Worm (Caenorhabditis elegans) whole organism, L2 larva: Measurements from ENCODE around the gene rbm-39.

Experiments used
- C34F6.9 ChIP-seq: fragments of 150-350 bp; optimal IDR thresholded peaks from 2 replicates; lab custom pipeline; 2014; ENCODE audit warnings: missing biosample characterization, missing genetic modification characterization
- F13H6.1 ChIP-seq: sonication (generic microtip); optimal IDR thresholded peaks from 2 replicates; lab custom pipeline; 2016; ENCODE audit warnings: missing genetic modification characterization, missing compliant biosample characterization
- alr-1 ChIP-seq: fragments of 150-350 bp; optimal IDR thresholded peaks from 2 replicates; lab custom pipeline; 2014; ENCODE audit warnings: missing biosample characterization, missing genetic modification characterization
- ama-1 ChIP-seq: fragments of 150-350 bp; optimal IDR thresholded peaks from 2 replicates; lab custom pipeline; 2018; ENCODE audit warnings: inconsistent platforms
- ceh-16 ChIP-seq: fragments of 150-350 bp; optimal IDR thresholded peaks from 2 replicates; lab custom pipeline; 2014; ENCODE audit warnings: missing biosample characterization, missing genetic modification characterization
- crh-2 ChIP-seq: sonication (generic microtip); optimal IDR thresholded peaks from 2 replicates; lab custom pipeline; 2017; ENCODE audit warnings: missing biosample characterization, missing genetic modification characterization
- dmd-4 ChIP-seq: sonication (generic microtip); optimal IDR thresholded peaks from 2 replicates; lab custom pipeline; 2017; ENCODE audit warnings: missing biosample characterization, missing genetic modification characterization
- egl-27 ChIP-seq: sonication (generic microtip); optimal IDR thresholded peaks from 3 replicates; lab custom pipeline; 2017; ENCODE audit warnings: missing biosample characterization, missing genetic modification reagents, missing genetic modification characterization
- fos-1 ChIP-seq: fragments of 150-350 bp; optimal IDR thresholded peaks from 2 replicates; lab custom pipeline; 2014; ENCODE audit warnings: missing biosample characterization, missing genetic modification characterization
- gmeb-1 ChIP-seq: fragments of 150-350 bp; optimal IDR thresholded peaks from 2 replicates; lab custom pipeline; 2014; ENCODE audit warnings: missing biosample characterization, missing genetic modification characterization
- lin-39 ChIP-seq: fragments of 150-350 bp; optimal IDR thresholded peaks from 2 replicates; lab custom pipeline; 2014; ENCODE audit warnings: missing biosample characterization, missing genetic modification reagents, missing genetic modification characterization
- lsy-2 ChIP-seq, 2 experiments: fragments of 150-350 bp in 1 of 2; sonication (generic microtip) in 1 of 2; optimal IDR thresholded peaks; 2 replicates each; lab custom pipeline; 2014 to 2017; ENCODE audit warnings: missing biosample characterization in 2 of 2, missing genetic modification characterization in 2 of 2
- mab-5 ChIP-seq: fragments of 150-350 bp; optimal IDR thresholded peaks from 2 replicates; lab custom pipeline; 2014; ENCODE audit warnings: missing biosample characterization, missing genetic modification characterization
- mbf-1 ChIP-seq: sonication (generic microtip); optimal IDR thresholded peaks from 2 replicates; lab custom pipeline; 2017; ENCODE audit warnings: missing biosample characterization, missing genetic modification characterization
- nhr-129 ChIP-seq: fragments of 150-350 bp; optimal IDR thresholded peaks from 2 replicates; lab custom pipeline; 2014; ENCODE audit warnings: missing biosample characterization, missing genetic modification characterization
- nhr-21 ChIP-seq: fragments of 150-350 bp; optimal IDR thresholded peaks from 2 replicates; lab custom pipeline; 2014; ENCODE audit warnings: missing biosample characterization, missing genetic modification characterization
- nhr-23 ChIP-seq: fragments of 150-350 bp; optimal IDR thresholded peaks from 2 replicates; lab custom pipeline; 2014; ENCODE audit warnings: missing biosample characterization, missing genetic modification reagents, missing genetic modification characterization
- nhr-237 ChIP-seq: fragments of 150-350 bp; optimal IDR thresholded peaks from 2 replicates; lab custom pipeline; 2014; ENCODE audit warnings: missing biosample characterization, missing genetic modification characterization
- nhr-25 ChIP-seq: fragments of 150-350 bp; sonication (generic microtip); optimal IDR thresholded peaks from 3 replicates; lab custom pipeline; 2014; ENCODE audit warnings: missing biosample characterization, missing genetic modification characterization
- nhr-6 ChIP-seq: fragments of 150-350 bp; optimal IDR thresholded peaks from 2 replicates; lab custom pipeline; 2014; ENCODE audit warnings: missing biosample characterization, missing genetic modification characterization
- nhr-77 ChIP-seq: fragments of 150-350 bp; optimal IDR thresholded peaks from 2 replicates; lab custom pipeline; 2014; ENCODE audit warnings: missing biosample characterization, missing genetic modification characterization
- peb-1 ChIP-seq: fragments of 150-350 bp; optimal IDR thresholded peaks from 2 replicates; lab custom pipeline; 2014; ENCODE audit warnings: missing biosample characterization, missing genetic modification characterization
- sem-4 ChIP-seq: fragments of 150-350 bp; optimal IDR thresholded peaks from 2 replicates; lab custom pipeline; 2014; ENCODE audit warnings: missing biosample characterization, missing genetic modification reagents, missing genetic modification characterization
- skn-1 ChIP-seq: sonication (generic microtip); optimal IDR thresholded peaks from 2 replicates; lab custom pipeline; 2017; ENCODE audit warnings: missing biosample characterization, missing genetic modification characterization
- sma-3 ChIP-seq: sonication (generic microtip); optimal IDR thresholded peaks from 2 replicates; lab custom pipeline; 2016; ENCODE audit warnings: missing genetic modification reagents, missing genetic modification characterization, missing compliant biosample characterization
- sma-9 ChIP-seq, 2 experiments: fragments of 150-350 bp in 1 of 2; sonication (generic microtip) in 1 of 2; optimal IDR thresholded peaks; 2 replicates each; lab custom pipeline; 2014 to 2016; ENCODE audit warnings: missing genetic modification characterization in 2 of 2, mild to moderate bottlenecking in 1 of 2, missing biosample characterization in 1 of 2, missing compliant biosample characterization in 1 of 2, missing genetic modification reagents in 1 of 2, moderate library complexity in 1 of 2
- snpc-4 ChIP-seq: fragments of 150-350 bp; optimal IDR thresholded peaks from 2 replicates; lab custom pipeline; 2014; ENCODE audit warnings: missing biosample characterization, missing genetic modification characterization
- unc-39 ChIP-seq: fragments of 150-350 bp; optimal IDR thresholded peaks from 2 replicates; lab custom pipeline; 2014; ENCODE audit warnings: missing biosample characterization, missing genetic modification characterization
- unc-62 ChIP-seq: fragments of 150-350 bp; optimal IDR thresholded peaks from 2 replicates; lab custom pipeline; 2014; ENCODE audit warnings: missing biosample characterization, missing genetic modification reagents, missing genetic modification characterization
- zag-1 ChIP-seq: fragments of 150-350 bp; optimal IDR thresholded peaks from 2 replicates; lab custom pipeline; 2014; ENCODE audit warnings: missing biosample characterization, missing genetic modification characterization
- ztf-1 ChIP-seq: fragments of 200-800 bp; sonication (Bioruptor generic); conservative IDR thresholded peaks from 2 replicates; pipeline ENCODE4 v1.3.6; 2022; ENCODE audit warnings: missing genetic modification characterization, missing compliant biosample characterization
- ztf-11 ChIP-seq: sonication (generic microtip); optimal IDR thresholded peaks from 2 replicates; lab custom pipeline; 2017; ENCODE audit warnings: missing biosample characterization, missing genetic modification characterization
- ztf-4 ChIP-seq: fragments of 150-350 bp; optimal IDR thresholded peaks from 2 replicates; lab custom pipeline; 2014; ENCODE audit warnings: missing biosample characterization, missing genetic modification characterization

The rbm-39 gene

DNA sequence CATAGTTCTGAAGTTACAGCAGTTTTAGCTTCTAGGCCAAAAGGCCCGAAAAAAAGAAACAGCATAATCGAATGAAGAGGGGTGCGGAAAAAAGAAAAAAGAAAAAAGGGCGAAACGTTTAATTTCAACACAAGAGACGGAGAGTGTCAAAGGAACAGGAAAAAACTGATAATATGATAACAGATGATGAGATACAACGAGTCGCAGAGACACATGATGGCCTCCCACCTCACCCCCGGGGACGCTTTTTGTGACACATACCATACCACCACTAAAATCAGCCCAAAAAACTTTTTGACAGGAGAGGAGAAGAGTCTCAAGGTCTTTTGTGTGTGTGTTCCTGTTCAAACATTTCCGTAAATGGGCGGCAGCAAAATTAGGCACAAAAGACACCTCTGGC lies 22.7 kb downstream of the rbm-39 start:
- TF ChIP-seq mbf-1 (tag; lab: Kevin White, UChicago) (no peak), gmeb-1 (tag; lab: Kevin White, UChicago) (peak; percentile 20), lsy-2 (tag; optimal IDR thresholded peaks at IDR 0.05; lab: Kevin White, UChicago) (no peak), C34F6.9 (tag; lab: Kevin White, UChicago) (peak; percentile 5), crh-2 (tag; lab: Kevin White, UChicago) (peak; percentile 52), ama-1 (lab: Kevin White, UChicago) (no peak), nhr-25 (tag; lab: Kevin White, UChicago) (peak; percentile 19), ztf-1 (GFP tag; lab: Robert Waterston, UW) (no peak), skn-1 (tag; lab: Kevin White, UChicago) (no peak), peb-1 (tag; lab: Kevin White, UChicago) (no peak), sma-9 (GFP tag; optimal IDR thresholded peaks at IDR 0.05; lab: Kevin White, UChicago) (peak; percentile 3), sma-9 (tag; optimal IDR thresholded peaks at IDR 0.05; lab: Kevin White, UChicago) (no peak), fos-1 (tag; lab: Kevin White, UChicago) (peak; percentile 92), nhr-129 (no peak), unc-62 (GFP tag; lab: Kevin White, UChicago) (no peak), nhr-21 (tag; lab: Kevin White, UChicago) (no peak), nhr-237 (tag; lab: Kevin White, UChicago) (no peak)

DNA sequence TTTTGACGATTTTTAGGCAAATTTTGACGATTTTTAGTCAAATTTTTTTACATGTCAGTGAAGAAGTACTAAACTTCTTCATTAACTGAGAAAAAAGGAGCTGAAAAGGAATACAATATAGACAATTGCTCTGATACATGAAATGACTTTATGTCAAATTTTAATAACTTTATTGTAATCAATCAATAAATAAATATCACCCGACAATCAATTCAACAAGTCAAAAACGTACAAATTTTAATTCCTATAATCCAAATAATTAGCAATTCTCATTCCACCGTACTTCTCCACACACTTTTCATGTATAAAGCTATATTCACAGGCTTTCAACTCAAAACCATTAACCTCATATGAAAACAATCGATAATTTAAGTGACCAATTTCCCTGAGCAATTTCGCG lies 26.1 kb downstream of the rbm-39 start:
- TF ChIP-seq lsy-2 (tag; optimal IDR thresholded peaks at IDR 0.05; lab: Kevin White, UChicago) (no peak), nhr-129 (no peak), dmd-4 (tag; lab: Kevin White, UChicago) (no peak), sma-3 (GFP tag; lab: Kevin White, UChicago) (no peak), nhr-237 (tag; lab: Kevin White, UChicago) (no peak), lin-39 (tag; lab: Kevin White, UChicago) (no peak), ztf-11 (tag; lab: Kevin White, UChicago) (no peak), ztf-1 (GFP tag; lab: Robert Waterston, UW) (no peak), ceh-16 (tag; lab: Kevin White, UChicago) (no peak), nhr-23 (no peak), ztf-4 (tag; lab: Kevin White, UChicago) (no peak)

DNA sequence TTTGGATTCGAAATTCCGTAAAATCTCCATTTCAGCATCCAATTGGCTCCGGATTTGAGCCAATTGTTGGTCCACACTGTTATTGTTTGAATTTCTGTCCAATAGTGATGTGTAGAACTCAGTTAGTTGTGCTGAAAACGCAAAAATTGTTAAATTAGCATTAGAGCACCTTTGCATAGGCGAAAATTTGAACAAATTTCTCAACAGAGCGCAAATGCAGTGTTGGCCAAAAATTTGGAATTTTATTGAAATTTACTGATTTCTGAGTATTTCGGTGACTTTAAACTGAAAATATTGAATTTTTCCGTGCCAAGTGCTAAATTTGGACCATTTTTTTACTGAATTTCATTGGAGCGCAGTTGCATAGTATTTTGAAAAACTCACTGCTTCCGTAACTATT lies 28.1 kb downstream of the rbm-39 start:
- no peak for TF ChIP-seq nhr-25 (tag; lab: Kevin White, UChicago)
- no peak for TF ChIP-seq nhr-21 (tag; lab: Kevin White, UChicago)
- TF ChIP-seq skn-1 (tag; lab: Kevin White, UChicago): no peak
- TF ChIP-seq ztf-4 (tag; lab: Kevin White, UChicago): no peak
- TF ChIP-seq crh-2 (tag; lab: Kevin White, UChicago): no peak

DNA sequence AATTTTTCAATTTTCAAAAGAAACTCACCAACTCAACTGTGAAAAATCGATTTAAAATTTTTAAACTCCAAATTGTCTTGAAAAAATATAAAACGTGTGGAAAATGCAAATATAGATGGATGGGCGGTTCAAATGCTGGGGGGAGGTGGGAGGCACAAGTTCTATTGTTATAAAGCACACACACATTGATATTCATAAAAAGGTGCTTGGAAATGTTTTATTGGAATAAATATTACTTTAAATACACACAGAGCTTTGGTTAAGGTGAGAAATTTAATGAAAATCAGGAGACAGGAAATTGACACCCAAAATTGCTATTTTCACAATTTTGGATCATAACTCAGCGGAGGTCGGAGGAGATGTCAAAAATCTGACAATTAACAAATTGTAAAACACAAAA lies 31.9 kb downstream of the rbm-39 start, which contains the start of gene Y55F3AM.11:
Gene Y55F3AM.11, minus strand, starts transcription at position 101 of the 400 bp plus-strand sequence.
- TF ChIP-seq egl-27 (tag; lab: Kevin White, UChicago) (no peak), peb-1 (tag; lab: Kevin White, UChicago) (no peak), nhr-77 (tag; lab: Kevin White, UChicago) (no peak), nhr-6 (tag; lab: Kevin White, UChicago) (no peak)

DNA sequence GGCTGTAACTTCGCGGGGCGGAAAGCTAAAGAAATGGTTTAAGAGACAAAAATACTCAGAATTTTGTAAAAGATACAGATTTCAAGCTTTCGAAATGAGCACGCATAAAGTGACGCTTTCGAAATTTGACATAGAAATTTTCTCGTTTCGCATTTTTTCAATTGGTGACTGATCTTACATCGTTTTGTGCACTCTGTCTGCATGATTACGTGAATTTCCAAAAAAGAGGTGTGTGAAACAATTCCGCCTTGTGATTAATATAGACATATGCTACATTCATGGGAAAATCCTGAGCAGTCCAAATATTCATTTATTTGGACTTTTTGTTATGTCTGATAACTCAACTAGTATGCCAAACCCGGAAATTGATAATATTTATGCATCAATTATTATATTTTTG lies 33.3 kb downstream of the rbm-39 start, which contains the start of gene srx-12:
Gene srx-12, plus strand, starts transcription at position 301 of the 400 bp plus-strand sequence.
- TF ChIP-seq nhr-6 (tag; lab: Kevin White, UChicago) (no peak), nhr-129 (no peak), sma-9 (GFP tag; optimal IDR thresholded peaks at IDR 0.05; lab: Kevin White, UChicago) (no peak), sma-9 (tag; optimal IDR thresholded peaks at IDR 0.05; lab: Kevin White, UChicago) (no peak), mab-5 (tag; lab: Kevin White, UChicago) (no peak), sem-4 (no peak), alr-1 (tag; lab: Kevin White, UChicago) (no peak), snpc-4 (tag; lab: Kevin White, UChicago) (no peak), F13H6.1 (tag; lab: Kevin White, UChicago) (no peak), lin-39 (tag; lab: Kevin White, UChicago) (no peak), zag-1 (tag; lab: Kevin White, UChicago) (no peak), egl-27 (tag; lab: Kevin White, UChicago) (no peak), fos-1 (tag; lab: Kevin White, UChicago) (no peak), unc-39 (tag; lab: Kevin White, UChicago) (no peak), nhr-77 (tag; lab: Kevin White, UChicago) (no peak), gmeb-1 (tag; lab: Kevin White, UChicago) (no peak), nhr-21 (tag; lab: Kevin White, UChicago) (no peak)
- TF ChIP-seq, all 48 proteins: peak for 0
